Worm (Caenorhabditis elegans): ENCODE data around the gene nasp-1.

The nasp-1 gene

ce11 chrII:11157660-11158059, 51.2 kb downstream of the nasp-1 start (continued):
- peak; percentile 80 for TF ChIP-seq nhr-90 (tag; optimal IDR thresholded peaks at IDR 0.05)
- TF ChIP-seq madf-10 (tag; optimal IDR thresholded peaks at IDR 0.05), result no peak
- TF ChIP-seq snpc-4 (GFP tag; optimal IDR thresholded peaks at IDR 0.05), result peak; percentile 36
- TF ChIP-seq snpc-4 (tag; optimal IDR thresholded peaks at IDR 0.05), result peak; percentile 10 to 83 (median 71)
- 0 out of 2 replicates have a peak, but pooled peaks have one; percentile 52 for TF ChIP-seq ztf-6 (GFP tag; IDR thresholded peaks at IDR 0.05)
- TF ChIP-seq ztf-18 (tag; optimal IDR thresholded peaks at IDR 0.05), result peak; percentile 63
- TF ChIP-seq ceh-79 (tag; optimal IDR thresholded peaks at IDR 0.05), result no peak
- TF ChIP-seq lag-1 (GFP tag; IDR thresholded peaks at IDR 0.05), result no peak
- no peak for TF ChIP-seq ccch-3 (GFP tag; optimal IDR thresholded peaks at IDR 0.05)
- no peak for TF ChIP-seq F22D6.2 (tag; optimal IDR thresholded peaks at IDR 0.05)
- no peak for TF ChIP-seq dpff-1 (tag; optimal IDR thresholded peaks at IDR 0.05)
- peak; percentile 59; the same call in 1 of the 2 replicates for TF ChIP-seq D2030.7 (GFP tag; IDR thresholded peaks at IDR 0.05)
- peak; percentile 45 for TF ChIP-seq athp-1 (tag; optimal IDR thresholded peaks at IDR 0.05)
- TF ChIP-seq nfyb-1 (GFP tag; IDR thresholded peaks at IDR 0.05), result peak; percentile 68
- peak; percentile 69 for TF ChIP-seq mcd-1 (GFP tag; IDR thresholded peaks at IDR 0.05)
- no peak for TF ChIP-seq gei-17 (GFP tag; optimal IDR thresholded peaks at IDR 0.05)
- TF ChIP-seq ceh-27 (GFP tag; optimal IDR thresholded peaks at IDR 0.05), result peak; percentile 19
- TF ChIP-seq tbp1 (GFP tag; optimal IDR thresholded peaks at IDR 0.05), result peak; percentile 98
- peak; percentile 68; the same call in 1 of the 2 replicates for TF ChIP-seq egl-44 (GFP tag; IDR thresholded peaks at IDR 0.05)
- no peak for TF ChIP-seq ceh-91 (GFP tag; IDR thresholded peaks at IDR 0.05)
- TF ChIP-seq hsf-1 (GFP tag; IDR thresholded peaks at IDR 0.05), result no peak
- peak; percentile 73 for TF ChIP-seq dox-1 (GFP tag; IDR thresholded peaks at IDR 0.05)
- TF ChIP-seq snpc-1.1 (tag; optimal IDR thresholded peaks at IDR 0.05; ENCODE audit: insufficient read depth), result peak; percentile 19
- peak; percentile 51 for TF ChIP-seq attf-5 (GFP tag; optimal IDR thresholded peaks at IDR 0.05)
- TF ChIP-seq F39B2.1 (GFP tag; IDR thresholded peaks at IDR 0.05), result no peak
- no peak for TF ChIP-seq Y56A3A.18 (GFP tag; IDR thresholded peaks at IDR 0.05)
- no peak for TF ChIP-seq efl-1 (GFP tag; optimal IDR thresholded peaks at IDR 0.05)
- peak in 1 of 3 experiments; percentile 19 for TF ChIP-seq lin-35 (GFP tag; optimal IDR thresholded peaks at IDR 0.05)
- TF ChIP-seq lsy-27 (tag; optimal IDR thresholded peaks at IDR 0.05; ENCODE audit: borderline replicate concordance, insufficient read depth), result no peak
- TF ChIP-seq nfya-2 (GFP tag; IDR thresholded peaks at IDR 0.05), result no peak
- TF ChIP-seq hmg-1.2 (GFP tag; IDR thresholded peaks at IDR 0.05), result peak; percentile 86
- no peak for TF ChIP-seq nfya-1 (tag; optimal IDR thresholded peaks at IDR 0.05; ENCODE audit: borderline replicate concordance, insufficient read depth)
- 0 out of 2 replicates have a peak, but pooled peaks have one; percentile 22 for TF ChIP-seq attf-6 (GFP tag; IDR thresholded peaks at IDR 0.05)
- peak; percentile 3 for TF ChIP-seq fkh-3 (tag; optimal IDR thresholded peaks at IDR 0.05)
- TF ChIP-seq snpc-1.3 (tag; optimal IDR thresholded peaks at IDR 0.05; ENCODE audit: insufficient read depth), result peak; percentile 58
- no peak for TF ChIP-seq bed-2 (GFP tag; IDR thresholded peaks at IDR 0.05)
- TF ChIP-seq ceh-100 (GFP tag; IDR thresholded peaks at IDR 0.05), result peak; percentile 40
- 0 out of 2 replicates have a peak, but pooled peaks have one; percentile 11 for TF ChIP-seq let-526 (GFP tag; IDR thresholded peaks at IDR 0.05)
- no peak for TF ChIP-seq repo-1 (tag; optimal IDR thresholded peaks at IDR 0.05)
- no peak for TF ChIP-seq aptf-2 (GFP tag; conservative IDR thresholded peaks at IDR 0.05)
- TF ChIP-seq lsl-1 (GFP tag; optimal IDR thresholded peaks at IDR 0.05), result peak; percentile 47
- TF ChIP-seq T07F8.4 (tag; optimal IDR thresholded peaks at IDR 0.05), result peak; percentile 10
- TF ChIP-seq F49E8.2 (tag; optimal IDR thresholded peaks at IDR 0.05; ENCODE audit: insufficient read depth), result peak; percentile 32
- no peak for TF ChIP-seq B0019.2 (GFP tag; conservative IDR thresholded peaks at IDR 0.05)
- no peak for TF ChIP-seq ztf-3 (GFP tag; optimal IDR thresholded peaks at IDR 0.05)
- 0 out of 2 replicates have a peak, but pooled peaks have one; percentile 25 for TF ChIP-seq Y53F4B.3 (GFP tag; IDR thresholded peaks at IDR 0.05)
- TF ChIP-seq F23B12.7 (tag; optimal IDR thresholded peaks at IDR 0.05; ENCODE audit: insufficient read depth), result no peak
